Fruit fly (Drosophila melanogaster) whole organism, embryonic: ENCODE results near the gene elgi.

Experiments used
- Aef1 ChIP-seq: fragments of 200-800 bp; sonication (Bioruptor generic); IDR thresholded peaks from 3 replicates; pipeline ENCODE4 v1.3.6; 2022; ENCODE audit warnings: missing biosample characterization, missing genetic modification characterization
- CG1024 ChIP-seq: fragments of 200-800 bp; sonication (Bioruptor generic); IDR thresholded peaks from 2 replicates; pipeline ENCODE4 v1.3.6; 2022; ENCODE audit warnings: missing biosample characterization, missing genetic modification characterization
- CG14014 ChIP-seq: fragments of 200-800 bp; sonication (Bioruptor generic); IDR thresholded peaks from 2 replicates; pipeline ENCODE4 v1.3.6; 2022; ENCODE audit warnings: missing biosample characterization, missing genetic modification characterization
- CG14965 ChIP-seq: fragments of 200-800 bp; sonication (Bioruptor generic); optimal IDR thresholded peaks from 2 replicates; lab custom pipeline; 2016; ENCODE audit warnings: missing biosample characterization, missing genetic modification characterization, borderline replicate concordance
- CG1603 ChIP-seq: fragments of 200-800 bp; sonication (Bioruptor generic); optimal IDR thresholded peaks from 2 replicates; lab custom pipeline; 2019; ENCODE audit warnings: missing biosample characterization, mild to moderate bottlenecking, missing genetic modification characterization, moderate library complexity
- CG17361 ChIP-seq: fragments of 200-800 bp; sonication (Bioruptor generic); IDR thresholded peaks from 3 replicates; pipeline ENCODE4 v1.3.6; 2022; ENCODE audit warnings: missing biosample characterization, missing genetic modification characterization
- CG18011 ChIP-seq: fragments of 200-800 bp; sonication (Bioruptor generic); optimal IDR thresholded peaks from 2 replicates; lab custom pipeline; 2017; ENCODE audit warnings: missing biosample characterization, missing genetic modification characterization, mild to moderate bottlenecking, moderate library complexity, missing genotype
- CG18476 ChIP-seq: fragments of 200-800 bp; sonication (Bioruptor generic); optimal IDR thresholded peaks from 2 replicates; lab custom pipeline; 2016; ENCODE audit warnings: missing biosample characterization, mild to moderate bottlenecking, missing genetic modification characterization
- CG2202 ChIP-seq: fragments of 200-800 bp; sonication (Bioruptor generic); optimal IDR thresholded peaks from 2 replicates; lab custom pipeline; 2018; ENCODE audit warnings: missing biosample characterization, mild to moderate bottlenecking, missing genetic modification characterization
- CG2678 ChIP-seq: fragments of 200-800 bp; sonication (Bioruptor generic); optimal IDR thresholded peaks from 3 replicates; lab custom pipeline; 2019; ENCODE audit warnings: missing biosample characterization, mild to moderate bottlenecking, missing genetic modification characterization, moderate library complexity
- CG30403 ChIP-seq: fragments of 200-800 bp; sonication (Bioruptor generic); optimal IDR thresholded peaks from 3 replicates; lab custom pipeline; 2016; ENCODE audit warnings: missing biosample characterization, missing genetic modification characterization
- CG32767 ChIP-seq: fragments of 200-800 bp; sonication (Bioruptor generic); IDR thresholded peaks from 2 replicates; pipeline ENCODE4 v1.3.6; 2022; ENCODE audit warnings: missing biosample characterization, missing genetic modification characterization
- CG43689 ChIP-seq: fragments of 200-800 bp; sonication (Bioruptor generic); IDR thresholded peaks from 2 replicates; pipeline ENCODE4 v1.3.6; 2022; ENCODE audit warnings: missing biosample characterization, missing genetic modification characterization
- CG6683 ChIP-seq: fragments of 200-800 bp; sonication (Bioruptor generic); optimal IDR thresholded peaks from 2 replicates; lab custom pipeline; 2017; ENCODE audit warnings: missing biosample characterization, mild to moderate bottlenecking, missing genetic modification characterization, missing genetic modification reagents
- CG6813 ChIP-seq: fragments of 200-800 bp; sonication (Bioruptor generic); optimal IDR thresholded peaks from 2 replicates; lab custom pipeline; 2017; ENCODE audit warnings: missing biosample characterization, missing genetic modification characterization, mild to moderate bottlenecking, moderate library complexity, missing genetic modification reagents
- CkIIα-i1 ChIP-seq: fragments of 200-800 bp; sonication (Bioruptor generic); IDR thresholded peaks from 2 replicates; pipeline ENCODE4 v1.3.6; 2022; ENCODE audit warnings: missing biosample characterization, missing genetic modification characterization
- CrebB ChIP-seq: fragments of 200-800 bp; sonication (Bioruptor generic); optimal IDR thresholded peaks from 3 replicates; lab custom pipeline; 2018; ENCODE audit warnings: missing biosample characterization, mild to moderate bottlenecking, missing genetic modification characterization
- Dbx ChIP-seq: fragments of 200-800 bp; sonication (Bioruptor generic); IDR thresholded peaks from 3 replicates; pipeline ENCODE4 v1.3.6; 2022; ENCODE audit warnings: missing biosample characterization, missing genetic modification characterization
- E2f2 ChIP-seq: fragments of 200-800 bp; sonication (Bioruptor generic); IDR thresholded peaks from 2 replicates; pipeline ENCODE4 v1.3.6; 2022; ENCODE audit warnings: missing biosample characterization, missing genetic modification characterization
- H15 ChIP-seq: fragments of 200-800 bp; sonication (Bioruptor generic); IDR thresholded peaks from 3 replicates; pipeline ENCODE4 v1.3.6; 2022; ENCODE audit warnings: missing biosample characterization, missing genetic modification characterization
- MESR4 ChIP-seq: fragments of 200-800 bp; sonication (Bioruptor generic); optimal IDR thresholded peaks from 2 replicates; lab custom pipeline; 2018; ENCODE audit warnings: missing biosample characterization, mild to moderate bottlenecking, missing genetic modification characterization, moderate library complexity
- Neu2 ChIP-seq: fragments of 200-800 bp; sonication (Bioruptor generic); optimal IDR thresholded peaks from 3 replicates; lab custom pipeline; 2016; ENCODE audit warnings: missing biosample characterization, missing genetic modification characterization, borderline replicate concordance
- Nf-YB ChIP-seq: fragments of 200-800 bp; sonication (Bioruptor generic); optimal IDR thresholded peaks from 3 replicates; lab custom pipeline; 2019; ENCODE audit warnings: missing biosample characterization, mild to moderate bottlenecking, missing genetic modification characterization, moderate library complexity
- PHDP ChIP-seq: fragments of 200-800 bp; sonication (Bioruptor generic); optimal IDR thresholded peaks from 3 replicates; lab custom pipeline; 2018; ENCODE audit warnings: missing biosample characterization, mild to moderate bottlenecking, missing genetic modification characterization, moderate library complexity
- Rfx ChIP-seq: fragments of 200-800 bp; sonication (Bioruptor generic); IDR thresholded peaks from 2 replicates; pipeline ENCODE4 v1.3.6; 2022; ENCODE audit warnings: missing biosample characterization, missing genetic modification characterization
- Sox100B ChIP-seq: fragments of 200-800 bp; sonication (Bioruptor generic); optimal IDR thresholded peaks from 3 replicates; lab custom pipeline; 2018; ENCODE audit warnings: missing biosample characterization, mild to moderate bottlenecking, missing genetic modification characterization
- Sry-β ChIP-seq: fragments of 200-800 bp; sonication (Bioruptor generic); optimal IDR thresholded peaks from 2 replicates; lab custom pipeline; 2018; ENCODE audit warnings: missing biosample characterization, mild to moderate bottlenecking, missing genetic modification characterization, moderate library complexity
- ac ChIP-seq: fragments of 200-800 bp; sonication (Bioruptor generic); optimal IDR thresholded peaks from 3 replicates; lab custom pipeline; 2017; ENCODE audit warnings: missing biosample characterization, mild to moderate bottlenecking, missing genetic modification characterization
- ato ChIP-seq: fragments of 200-800 bp; sonication (Bioruptor generic); IDR thresholded peaks from 2 replicates; pipeline ENCODE4 v1.3.6; 2022; ENCODE audit warnings: missing biosample characterization, missing genetic modification characterization; ENCODE audit not compliant: partially characterized antibody
- bowl ChIP-seq: fragments of 200-800 bp; sonication (Bioruptor generic); IDR thresholded peaks from 2 replicates; pipeline ENCODE4 v1.3.6; 2022; ENCODE audit warnings: missing biosample characterization, missing genetic modification characterization
- br ChIP-seq: fragments of >200 bp; optimal IDR thresholded peaks from 2 replicates; lab custom pipeline; 2017
- btn ChIP-seq: fragments of 200-800 bp; sonication (Bioruptor generic); optimal IDR thresholded peaks from 2 replicates; lab custom pipeline; 2016; ENCODE audit warnings: missing biosample characterization, missing genetic modification characterization
- croc ChIP-seq: fragments of 200-800 bp; sonication (Bioruptor generic); conservative IDR thresholded peaks from 3 replicates; pipeline ENCODE4 v1.3.6; 2022; ENCODE audit warnings: missing biosample characterization, missing genetic modification characterization
- fd3F ChIP-seq: fragments of 200-800 bp; sonication (Bioruptor generic); optimal IDR thresholded peaks from 2 replicates; lab custom pipeline; 2018; ENCODE audit warnings: missing biosample characterization, mild to moderate bottlenecking, missing genetic modification characterization, moderate library complexity
- gce ChIP-seq: fragments of 200-800 bp; sonication (Bioruptor generic); IDR thresholded peaks from 3 replicates; pipeline ENCODE4 v1.3.6; 2022; ENCODE audit warnings: missing biosample characterization, missing genetic modification characterization
- gcm ChIP-seq: fragments of 200-800 bp; sonication (Bioruptor generic); optimal IDR thresholded peaks from 2 replicates; lab custom pipeline; 2019; ENCODE audit warnings: missing biosample characterization, mild to moderate bottlenecking, missing genetic modification characterization, moderate library complexity
- gro ChIP-seq: fragments of 200-800 bp; sonication (Bioruptor generic); optimal IDR thresholded peaks from 2 replicates; lab custom pipeline; 2016; ENCODE audit warnings: missing biosample characterization, missing genetic modification characterization
- h ChIP-seq: fragments of >200 bp; optimal IDR thresholded peaks from 2 replicates; lab custom pipeline; 2017
- hbn ChIP-seq: fragments of 200-800 bp; sonication (Bioruptor generic); IDR thresholded peaks from 2 replicates; pipeline ENCODE4 v1.3.6; 2022; ENCODE audit warnings: missing biosample characterization, missing genetic modification characterization; ENCODE audit not compliant: partially characterized antibody
- hth ChIP-seq: fragments of >200 bp; optimal IDR thresholded peaks from 2 replicates; lab custom pipeline; 2017; ENCODE audit warnings: inconsistent platforms
- nerfin-2 ChIP-seq: fragments of 200-800 bp; sonication (Bioruptor generic); IDR thresholded peaks from 2 replicates; pipeline ENCODE4 v1.3.6; 2022; ENCODE audit warnings: missing biosample characterization, missing genetic modification characterization; ENCODE audit not compliant: partially characterized antibody
- pros ChIP-seq: fragments of 200-800 bp; sonication (Bioruptor generic); optimal IDR thresholded peaks from 3 replicates; lab custom pipeline; 2019; ENCODE audit warnings: missing biosample characterization, mild to moderate bottlenecking, missing genetic modification characterization, moderate library complexity
- sens ChIP-seq: fragments of 200-800 bp; sonication (Bioruptor generic); peaks from one replicate; lab custom pipeline; 2016; ENCODE audit warnings: missing biosample characterization, missing genetic modification characterization
- sima ChIP-seq: fragments of 200-800 bp; sonication (Bioruptor generic); optimal IDR thresholded peaks from 2 replicates; lab custom pipeline; 2016; ENCODE audit warnings: missing biosample characterization, missing genetic modification characterization
- sug ChIP-seq: fragments of 200-800 bp; optimal IDR thresholded peaks from 2 replicates; lab custom pipeline; 2019; ENCODE audit warnings: missing biosample characterization, mild to moderate bottlenecking, missing genetic modification characterization, moderate library complexity
- tap ChIP-seq: fragments of 200-800 bp; optimal IDR thresholded peaks from 3 replicates; lab custom pipeline; 2019; ENCODE audit warnings: missing biosample characterization, mild to moderate bottlenecking, missing genetic modification characterization, moderate library complexity
- tin ChIP-seq: fragments of 200-800 bp; sonication (Bioruptor generic); optimal IDR thresholded peaks from 3 replicates; lab custom pipeline; 2016; ENCODE audit warnings: missing biosample characterization, missing genetic modification characterization
- tio ChIP-seq: fragments of 200-800 bp; sonication (Bioruptor generic); optimal IDR thresholded peaks from 2 replicates; lab custom pipeline; 2017; ENCODE audit warnings: missing biosample characterization, missing genetic modification characterization, inconsistent platforms
- ttk ChIP-seq: fragments of 200-800 bp; sonication (Bioruptor generic); IDR thresholded peaks from 2 replicates; pipeline ENCODE4 v2.1.2; 2022; ENCODE audit warnings: missing biosample characterization, missing genetic modification characterization
- tx ChIP-seq: fragments of 200-800 bp; sonication (Bioruptor generic); optimal IDR thresholded peaks from 2 replicates; lab custom pipeline; 2016; ENCODE audit warnings: missing biosample characterization, missing genetic modification characterization
- wor ChIP-seq: fragments of 200-800 bp; sonication (Bioruptor generic); IDR thresholded peaks from 2 replicates; pipeline ENCODE4 v1.3.6; 2022; ENCODE audit warnings: missing biosample characterization, missing genetic modification characterization

elgi gene

DNA sequence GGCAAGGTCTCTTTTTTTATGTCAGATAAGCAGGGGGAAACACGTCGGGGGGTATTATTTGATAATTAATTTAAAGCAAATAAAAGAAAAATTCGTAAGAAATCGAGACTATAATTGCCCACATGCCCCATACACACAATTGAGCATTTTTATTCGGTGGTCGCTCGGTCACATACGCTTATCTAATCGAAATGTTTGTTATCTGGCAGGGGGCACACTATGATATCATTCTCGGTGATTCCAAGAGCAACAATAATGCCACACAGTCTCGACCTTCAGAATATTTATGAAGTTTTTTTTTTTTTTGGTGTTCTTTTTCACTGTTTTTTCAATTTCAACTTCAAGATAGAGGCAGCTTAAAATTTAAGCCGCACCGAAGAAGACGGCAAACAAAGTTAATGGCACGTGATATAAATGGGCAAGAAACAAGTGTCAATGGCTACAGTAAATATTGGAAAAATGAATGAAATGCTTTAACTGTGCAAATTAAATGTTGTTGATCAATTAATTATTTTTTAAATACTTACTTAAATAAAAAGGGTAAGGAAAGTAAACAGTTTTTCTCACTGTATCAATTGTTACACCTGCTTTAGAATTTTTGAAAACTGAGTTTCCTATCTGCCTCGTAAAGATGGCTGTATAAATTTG is 43.1 kb downstream of the elgi start (continued):
- TF ChIP-seq PHDP (tag; lab: Kevin White, UChicago) (peak; percentile 63), CG18011 (GFP tag; lab: Kevin White, UChicago) (peak; percentile 37), tap (tag; lab: Kevin White, UChicago) (no peak), tx (GFP tag; lab: Kevin White, UChicago) (no peak), CrebB (no peak), sug (tag; lab: Kevin White, UChicago) (peak; percentile 97), CG17361 (peak; percentile 44; the same call in 1 of the 3 replicates), bowl (GFP tag; lab: Robert Waterston, UW) (no peak), sima (no peak), H15 (no peak), CG6813 (GFP tag; lab: Kevin White, UChicago) (no peak), br (lab: Kevin White, UChicago) (no peak), CG32767 (GFP tag; lab: Robert Waterston, UW) (0 out of 2 replicates have a peak, but pooled peaks have one; percentile 28), Nf-YB (GFP tag; lab: Kevin White, UChicago) (no peak), croc (GFP tag; lab: Robert Waterston, UW) (no peak), ttk (no peak), tin (GFP tag; lab: Kevin White, UChicago) (no peak), gce (no peak), nerfin-2 (GFP tag; lab: Robert Waterston, UW) (no peak), hbn (GFP tag; lab: Robert Waterston, UW) (no peak), pros (peak; percentile 47), MESR4 (GFP tag; lab: Kevin White, UChicago) (no peak), CG2678 (peak; percentile 65), tio (peak; percentile 29), CG14014 (GFP tag; lab: Robert Waterston, UW) (peak; percentile 65), Neu2 (GFP tag; lab: Kevin White, UChicago) (no peak), CkIIα-i1 (GFP tag; lab: Robert Waterston, UW) (no peak), Aef1 (0 out of 3 replicates have a peak, but pooled peaks have one; percentile 26), h (lab: Kevin White, UChicago) (no peak), CG6683 (GFP tag; lab: Kevin White, UChicago) (peak; percentile 16), ac (GFP tag; lab: Kevin White, UChicago) (no peak), hth (lab: Kevin White, UChicago) (no peak), Dbx (GFP tag; lab: Robert Waterston, UW) (peak; percentile 39; the same call in 1 of the 3 replicates), Sry-β (GFP tag; lab: Kevin White, UChicago) (no peak), btn (GFP tag; lab: Kevin White, UChicago) (no peak), CG18476 (GFP tag; lab: Kevin White, UChicago) (peak; percentile 41), CG1603 (tag; lab: Kevin White, UChicago) (peak; percentile 25), CG43689 (GFP tag; lab: Robert Waterston, UW) (no peak), gro (GFP tag; lab: Kevin White, UChicago) (no peak), CG14965 (GFP tag; lab: Kevin White, UChicago) (no peak), CG2202 (tag; lab: Kevin White, UChicago) (no peak), gcm (GFP tag; lab: Kevin White, UChicago) (no peak), ato (GFP tag; lab: Robert Waterston, UW) (no peak), sens (GFP tag; lab: Kevin White, UChicago) (peak; percentile 82), Rfx (GFP tag; lab: Robert Waterston, UW) (peak; percentile 70; the same call in 1 of the 2 replicates), wor (no peak), fd3F (GFP tag; lab: Kevin White, UChicago) (peak; percentile 41), E2f2 (GFP tag; lab: Robert Waterston, UW) (peak; percentile 43), CG30403 (GFP tag; lab: Kevin White, UChicago) (no peak), Sox100B (GFP tag; lab: Kevin White, UChicago) (peak; percentile 30), CG1024 (GFP tag; lab: Robert Waterston, UW) (no peak)
